Fruit fly (Drosophila melanogaster) whole organism, embryonic: Measurements from ENCODE around the gene CG31549.

ENCODE experiments used
- Bgb ChIP-seq: fragments of 200-800 bp; sonication (Bioruptor generic); IDR thresholded peaks from 2 replicates; pipeline ENCODE4 v1.3.6; 2022; ENCODE audit warnings: missing biosample characterization, missing genetic modification characterization; ENCODE audit not compliant: partially characterized antibody
- C15 ChIP-seq: fragments of 200-800 bp; sonication (Bioruptor generic); IDR thresholded peaks from 3 replicates; pipeline ENCODE4 v1.3.6; 2022; ENCODE audit warnings: missing biosample characterization, missing genetic modification characterization
- CG10543 ChIP-seq: fragments of 200-800 bp; sonication (Bioruptor generic); optimal IDR thresholded peaks from 3 replicates; lab custom pipeline; 2017; ENCODE audit warnings: missing biosample characterization, mild to moderate bottlenecking, missing genetic modification characterization, moderate library complexity
- CG10959 ChIP-seq: fragments of 200-800 bp; sonication (Bioruptor generic); IDR thresholded peaks from 2 replicates; pipeline ENCODE4 v1.3.6; 2022; ENCODE audit warnings: missing biosample characterization, missing genetic modification characterization
- CG12299 ChIP-seq: fragments of 200-800 bp; sonication (Bioruptor generic); optimal IDR thresholded peaks from 2 replicates; lab custom pipeline; 2018; ENCODE audit warnings: missing biosample characterization, mild to moderate bottlenecking, missing genetic modification characterization
- CG15479 ChIP-seq: fragments of 200-800 bp; sonication (Bioruptor generic); optimal IDR thresholded peaks from 3 replicates; lab custom pipeline; 2019; ENCODE audit warnings: missing biosample characterization, mild to moderate bottlenecking, missing genetic modification characterization, moderate library complexity
- CG15696 ChIP-seq: fragments of 200-800 bp; sonication (Bioruptor generic); optimal IDR thresholded peaks from 2 replicates; lab custom pipeline; 2019; ENCODE audit warnings: missing biosample characterization, mild to moderate bottlenecking, missing genetic modification characterization, moderate library complexity
- CG18011 ChIP-seq: fragments of 200-800 bp; sonication (Bioruptor generic); optimal IDR thresholded peaks from 2 replicates; lab custom pipeline; 2017; ENCODE audit warnings: missing biosample characterization, missing genetic modification characterization, mild to moderate bottlenecking, moderate library complexity, missing genotype
- CG2199 ChIP-seq: fragments of 200-800 bp; sonication (Bioruptor generic); IDR thresholded peaks from 3 replicates; pipeline ENCODE4 v1.3.6; 2022; ENCODE audit warnings: missing biosample characterization, missing genetic modification characterization
- CG3065 ChIP-seq: fragments of 200-800 bp; sonication (Bioruptor generic); optimal IDR thresholded peaks from 2 replicates; lab custom pipeline; 2016; ENCODE audit warnings: missing biosample characterization, missing genetic modification characterization
- CG31224 ChIP-seq: fragments of 200-800 bp; sonication (Bioruptor generic); IDR thresholded peaks from 2 replicates; pipeline ENCODE4 v1.3.6; 2022; ENCODE audit warnings: missing biosample characterization, missing genetic modification characterization
- CG31365 ChIP-seq: fragments of 200-800 bp; sonication (Bioruptor generic); optimal IDR thresholded peaks from 2 replicates; lab custom pipeline; 2018; ENCODE audit warnings: missing biosample characterization, mild to moderate bottlenecking, missing genetic modification characterization
- CG31441 ChIP-seq: fragments of 200-800 bp; sonication (Bioruptor generic); IDR thresholded peaks from 2 replicates; pipeline ENCODE4 v1.3.6; 2022; ENCODE audit warnings: missing biosample characterization, missing genetic modification characterization
- CG3847 ChIP-seq: fragments of 200-800 bp; sonication (Bioruptor generic); IDR thresholded peaks from 2 replicates; pipeline ENCODE4 v1.3.6; 2022; ENCODE audit warnings: missing biosample characterization, missing genetic modification characterization
- CG4328 ChIP-seq: fragments of 200-800 bp; sonication (Bioruptor generic); optimal IDR thresholded peaks from 3 replicates; lab custom pipeline; 2017; ENCODE audit warnings: missing biosample characterization, missing genetic modification reagents, missing genetic modification characterization
- CG4404 ChIP-seq: fragments of 200-800 bp; sonication (Bioruptor generic); IDR thresholded peaks from 2 replicates; pipeline ENCODE4 v1.3.6; 2022; ENCODE audit warnings: missing biosample characterization, missing genetic modification characterization
- CG4617 ChIP-seq: fragments of 200-800 bp; sonication (Bioruptor generic); optimal IDR thresholded peaks from 3 replicates; lab custom pipeline; 2016; ENCODE audit warnings: missing biosample characterization, missing genetic modification characterization, borderline replicate concordance
- CG6654 ChIP-seq: fragments of 200-800 bp; sonication (Bioruptor generic); optimal IDR thresholded peaks from 2 replicates; lab custom pipeline; 2017; ENCODE audit warnings: missing biosample characterization, mild to moderate bottlenecking, missing genetic modification characterization
- CG8359 ChIP-seq: fragments of 200-800 bp; sonication (Bioruptor generic); optimal IDR thresholded peaks from 2 replicates; lab custom pipeline; 2017; ENCODE audit warnings: missing biosample characterization, mild to moderate bottlenecking, missing genetic modification characterization, borderline replicate concordance
- CG9797 ChIP-seq: fragments of 200-800 bp; sonication (Bioruptor generic); optimal IDR thresholded peaks from 3 replicates; lab custom pipeline; 2018; ENCODE audit warnings: missing biosample characterization, mild to moderate bottlenecking, missing genetic modification characterization
- CG9817 ChIP-seq: fragments of 200-800 bp; sonication (Bioruptor generic); optimal IDR thresholded peaks from 2 replicates; lab custom pipeline; 2018; ENCODE audit warnings: missing biosample characterization, mild to moderate bottlenecking, missing genetic modification characterization, moderate library complexity
- CG9932 ChIP-seq: fragments of 200-800 bp; sonication (Bioruptor generic); IDR thresholded peaks from 2 replicates; pipeline ENCODE4 v1.3.6; 2022; ENCODE audit warnings: missing biosample characterization, missing genetic modification characterization
- CoRest ChIP-seq: fragments of 200-800 bp; sonication (Bioruptor generic); optimal IDR thresholded peaks from 3 replicates; lab custom pipeline; 2018; ENCODE audit warnings: missing biosample characterization, mild to moderate bottlenecking, missing genetic modification characterization, moderate library complexity
- D ChIP-seq, 2 experiments: fragments of 200-800 bp in 1 of 2; fragments of >200 bp in 1 of 2; sonication (Bioruptor generic) in 1 of 2; optimal IDR thresholded peaks; 2 replicates in 1 of 2; 3 replicates in 1 of 2; lab custom pipeline; 2017; ENCODE audit warnings: mild to moderate bottlenecking in 1 of 2, missing biosample characterization in 1 of 2, missing genetic modification characterization in 1 of 2, missing genetic modification reagents in 1 of 2
- HHEX ChIP-seq: fragments of 200-800 bp; sonication (Bioruptor generic); optimal IDR thresholded peaks from 3 replicates; lab custom pipeline; 2017; ENCODE audit warnings: missing biosample characterization, mild to moderate bottlenecking, missing genetic modification characterization, missing genetic modification reagents
- HLH54F ChIP-seq: fragments of 200-800 bp; sonication (Bioruptor generic); optimal IDR thresholded peaks from 3 replicates; lab custom pipeline; 2016; ENCODE audit warnings: missing biosample characterization, missing genetic modification characterization
- Nf-YC ChIP-seq: fragments of 200-800 bp; optimal IDR thresholded peaks from 3 replicates; lab custom pipeline; 2019; ENCODE audit warnings: missing biosample characterization, mild to moderate bottlenecking, missing genetic modification characterization, moderate library complexity
- Taf1 ChIP-seq: fragments of 200-800 bp; sonication (Bioruptor generic); IDR thresholded peaks from 2 replicates; pipeline ENCODE4 v1.3.6; 2022; ENCODE audit warnings: missing biosample characterization, missing genetic modification characterization
- ac ChIP-seq: fragments of 200-800 bp; sonication (Bioruptor generic); optimal IDR thresholded peaks from 3 replicates; lab custom pipeline; 2017; ENCODE audit warnings: missing biosample characterization, mild to moderate bottlenecking, missing genetic modification characterization
- al ChIP-seq: fragments of 200-800 bp; sonication (Bioruptor generic); IDR thresholded peaks from 2 replicates; pipeline ENCODE4 v1.3.6; 2022; ENCODE audit warnings: missing biosample characterization, missing genetic modification characterization
- az2 ChIP-seq: fragments of 200-800 bp; sonication (Bioruptor generic); optimal IDR thresholded peaks from 3 replicates; lab custom pipeline; 2016; ENCODE audit warnings: missing biosample characterization, missing genetic modification characterization
- crol ChIP-seq: fragments of 200-800 bp; sonication (Bioruptor generic); IDR thresholded peaks from 2 replicates; pipeline ENCODE4 v1.3.6; 2022; ENCODE audit warnings: missing biosample characterization, missing genetic modification characterization
- dmrt99B ChIP-seq: fragments of 200-800 bp; sonication (Bioruptor generic); optimal IDR thresholded peaks from 2 replicates; lab custom pipeline; 2018; ENCODE audit warnings: missing biosample characterization, mild to moderate bottlenecking, missing genetic modification characterization, moderate library complexity
- en ChIP-seq: fragments of 200-800 bp; sonication (Bioruptor generic); optimal IDR thresholded peaks from 2 replicates; lab custom pipeline; 2016; ENCODE audit warnings: missing biosample characterization, missing genetic modification characterization
- fd64A ChIP-seq: fragments of 200-800 bp; sonication (Bioruptor generic); optimal IDR thresholded peaks from 3 replicates; lab custom pipeline; 2018; ENCODE audit warnings: missing biosample characterization, mild to moderate bottlenecking, missing genetic modification characterization
- gsb-n ChIP-seq: fragments of 200-800 bp; sonication (Bioruptor generic); optimal IDR thresholded peaks from 3 replicates; lab custom pipeline; 2018; ENCODE audit warnings: missing biosample characterization, mild to moderate bottlenecking, missing genetic modification characterization
- her ChIP-seq: fragments of 200-800 bp; sonication (Bioruptor generic); optimal IDR thresholded peaks from 2 replicates; lab custom pipeline; 2016; ENCODE audit warnings: missing biosample characterization, missing genetic modification characterization
- jigr1 ChIP-seq: fragments of 200-800 bp; sonication (Bioruptor generic); IDR thresholded peaks from 3 replicates; pipeline ENCODE4 v1.3.6; 2022; ENCODE audit warnings: missing biosample characterization, missing genetic modification characterization
- ken ChIP-seq: fragments of 200-800 bp; sonication (Bioruptor generic); IDR thresholded peaks from 3 replicates; pipeline ENCODE4 v1.3.6; 2022; ENCODE audit warnings: missing biosample characterization, missing genetic modification characterization
- lmd ChIP-seq: fragments of 200-800 bp; sonication (Bioruptor generic); IDR thresholded peaks from 2 replicates; pipeline ENCODE4 v1.3.6; 2022; ENCODE audit warnings: missing biosample characterization, missing genetic modification characterization
- nau ChIP-seq: fragments of 200-800 bp; sonication (Bioruptor generic); optimal IDR thresholded peaks from 3 replicates; lab custom pipeline; 2017; ENCODE audit warnings: missing biosample characterization, mild to moderate bottlenecking, missing genetic modification characterization, missing genetic modification reagents
- pzg ChIP-seq: fragments of 200-800 bp; sonication (Bioruptor generic); optimal IDR thresholded peaks from 3 replicates; lab custom pipeline; 2018; ENCODE audit warnings: missing biosample characterization, mild to moderate bottlenecking, missing genetic modification characterization, moderate library complexity
- repo ChIP-seq: fragments of 200-800 bp; sonication (Bioruptor generic); optimal IDR thresholded peaks from 2 replicates; lab custom pipeline; 2016; ENCODE audit warnings: missing biosample characterization, missing genetic modification characterization
- sens-2 ChIP-seq: fragments of 200-800 bp; sonication (Bioruptor generic); IDR thresholded peaks from 2 replicates; pipeline ENCODE4 v1.3.6; 2022; ENCODE audit warnings: missing biosample characterization, missing genetic modification characterization
- shn ChIP-seq: fragments of 200-800 bp; sonication (Bioruptor generic); optimal IDR thresholded peaks from 3 replicates; lab custom pipeline; 2016; ENCODE audit warnings: missing biosample characterization, missing genetic modification characterization
- sim ChIP-seq: fragments of 200-800 bp; sonication (Bioruptor generic); IDR thresholded peaks from 2 replicates; pipeline ENCODE4 v1.3.6; 2022; ENCODE audit warnings: missing biosample characterization, missing genetic modification characterization
- sima ChIP-seq: fragments of 200-800 bp; sonication (Bioruptor generic); optimal IDR thresholded peaks from 2 replicates; lab custom pipeline; 2016; ENCODE audit warnings: missing biosample characterization, missing genetic modification characterization
- slbo ChIP-seq: fragments of 200-800 bp; sonication (Bioruptor generic); IDR thresholded peaks from 2 replicates; pipeline ENCODE4 v1.3.6; 2022; ENCODE audit warnings: missing biosample characterization, missing genetic modification characterization
- ttk ChIP-seq: fragments of 200-800 bp; sonication (Bioruptor generic); IDR thresholded peaks from 2 replicates; pipeline ENCODE4 v2.1.2; 2022; ENCODE audit warnings: missing biosample characterization, missing genetic modification characterization
- yki ChIP-seq: fragments of >200 bp; optimal IDR thresholded peaks from 3 replicates; lab custom pipeline; 2018
- zen2 ChIP-seq: fragments of 200-800 bp; sonication (Bioruptor generic); IDR thresholded peaks from 3 replicates; pipeline ENCODE4 v1.3.6; 2022; ENCODE audit warnings: missing biosample characterization, missing genetic modification characterization; ENCODE audit not compliant: partially characterized antibody

The CG31549 gene

dm6 chr3R:5606477-5606876 is 25.5 kb upstream of the CG31549 start, which contains the start of gene asl (continued):
- TF ChIP-seq dmrt99B (tag; lab: Kevin White, UChicago) (no peak), CG4328 (GFP tag; lab: Kevin White, UChicago) (peak; percentile 7), pzg (GFP tag; lab: Kevin White, UChicago) (peak; percentile 85), sens-2 (no peak), sim (no peak), sima (GFP tag; lab: Kevin White, UChicago) (no peak), Nf-YC (tag; lab: Kevin White, UChicago) (peak; percentile 68), CG12299 (peak; percentile 50), CG31365 (tag; lab: Kevin White, UChicago) (no peak), jigr1 (GFP tag; lab: Robert Waterston, UW) (no peak), CG3847 (GFP tag; lab: Robert Waterston, UW) (peak; percentile 55), az2 (GFP tag; lab: Kevin White, UChicago) (peak; percentile 56), repo (GFP tag; lab: Kevin White, UChicago) (peak; percentile 20), yki (lab: Kevin White, UChicago) (no peak), CG6654 (peak; percentile 38), CG9797 (GFP tag; lab: Kevin White, UChicago) (peak; percentile 61), CG10543 (peak; percentile 59), CG4404 (GFP tag; lab: Robert Waterston, UW) (no peak), crol (no peak), gsb-n (tag; lab: Kevin White, UChicago) (no peak), ttk (no peak), slbo (peak; percentile 62), CoRest (tag; lab: Kevin White, UChicago) (peak; percentile 81), CG8359 (GFP tag; lab: Kevin White, UChicago) (peak; percentile 26), CG31224 (peak; percentile 42; the same call in 1 of the 2 replicates), zen2 (GFP tag; lab: Robert Waterston, UW) (no peak), al (GFP tag; lab: Robert Waterston, UW) (peak; percentile 31; the same call in 1 of the 2 replicates), CG10959 (no peak), CG9932 (GFP tag; lab: Robert Waterston, UW) (peak; percentile 56), her (GFP tag; lab: Kevin White, UChicago) (no peak), nau (GFP tag; lab: Kevin White, UChicago) (no peak), ac (GFP tag; lab: Kevin White, UChicago) (no peak), CG15696 (tag; lab: Kevin White, UChicago) (peak; percentile 71), CG2199 (GFP tag; lab: Robert Waterston, UW) (0 out of 3 replicates have a peak, but pooled peaks have one; percentile 20), Bgb (GFP tag; lab: Robert Waterston, UW) (peak; percentile 44; the same call in 1 of the 2 replicates), HHEX (GFP tag; lab: Kevin White, UChicago) (no peak), Taf1 (no peak), ken (GFP tag; lab: Robert Waterston, UW) (peak; percentile 65; the same call in 1 of the 3 replicates), shn (GFP tag; lab: Kevin White, UChicago) (peak; percentile 25), CG18011 (GFP tag; lab: Kevin White, UChicago) (peak; percentile 40), CG9817 (peak; percentile 77), CG4617 (GFP tag; lab: Kevin White, UChicago) (peak; percentile 70), CG15479 (GFP tag; lab: Kevin White, UChicago) (peak; percentile 41), fd64A (GFP tag; lab: Kevin White, UChicago) (no peak), C15 (GFP tag; lab: Robert Waterston, UW) (no peak), CG3065 (GFP tag; lab: Kevin White, UChicago) (peak; percentile 19), CG31441 (GFP tag; lab: Robert Waterston, UW) (no peak; the same call in 1 of the 2 replicates), HLH54F (GFP tag; lab: Kevin White, UChicago) (peak; percentile 60), en (GFP tag; lab: Kevin White, UChicago) (no peak), lmd (GFP tag; lab: Robert Waterston, UW) (peak; percentile 67), D (optimal IDR thresholded peaks at IDR 0.05; lab: Kevin White, UChicago) (no peak), D (GFP tag; optimal IDR thresholded peaks at IDR 0.05; lab: Kevin White, UChicago) (peak; percentile 44)
